Worm (Caenorhabditis elegans) whole organism, late embryonic: ENCODE measurements around the gene ZK822.9.

ENCODE experiments used
- C08G9.2 ChIP-seq: sonication (generic microtip); optimal IDR thresholded peaks from 2 replicates; lab custom pipeline; 2016; ENCODE audit warnings: mild to moderate bottlenecking, missing genetic modification characterization, moderate library complexity, missing compliant biosample characterization
- C38D4.7 ChIP-seq: fragments of 200-800 bp; sonication (Bioruptor generic); optimal IDR thresholded peaks from 2 replicates; lab custom pipeline; 2018; ENCODE audit warnings: mild to moderate bottlenecking, missing genetic modification characterization, moderate library complexity, missing compliant biosample characterization
- T23F11.4 ChIP-seq: fragments of 200-800 bp; sonication (Bioruptor generic); optimal IDR thresholded peaks from 2 replicates; lab custom pipeline; 2018; ENCODE audit warnings: mild to moderate bottlenecking, missing genetic modification characterization, missing compliant biosample characterization
- Y22D7AL.16 ChIP-seq: sonication (generic microtip); optimal IDR thresholded peaks from 2 replicates; lab custom pipeline; 2016; ENCODE audit warnings: missing genetic modification characterization, missing compliant biosample characterization
- ama-1 ChIP-seq: fragments of 150-350 bp; optimal IDR thresholded peaks from 2 replicates; lab custom pipeline; 2014
- ceh-18 ChIP-seq: sonication (generic microtip); optimal IDR thresholded peaks from 2 replicates; lab custom pipeline; 2016; ENCODE audit warnings: missing genetic modification characterization, missing compliant biosample characterization
- ceh-2 ChIP-seq: sonication (generic microtip); optimal IDR thresholded peaks from 2 replicates; lab custom pipeline; 2016; ENCODE audit warnings: missing genotype, missing genetic modification characterization, missing compliant biosample characterization
- ceh-24 ChIP-seq: sonication (generic microtip); optimal IDR thresholded peaks from 2 replicates; lab custom pipeline; 2016; ENCODE audit warnings: mild to moderate bottlenecking, missing genetic modification characterization, missing compliant biosample characterization
- ceh-31 ChIP-seq: sonication (generic microtip); optimal IDR thresholded peaks from 2 replicates; lab custom pipeline; 2016; ENCODE audit warnings: missing genetic modification characterization, missing compliant biosample characterization
- ceh-45 ChIP-seq: fragments of 200-800 bp; sonication (Bioruptor generic); IDR thresholded peaks from 2 replicates; pipeline ENCODE4 v1.3.6; 2022; ENCODE audit warnings: missing genetic modification reagents, missing genetic modification characterization, missing compliant biosample characterization
- ceh-48 ChIP-seq: sonication (generic microtip); optimal IDR thresholded peaks from 2 replicates; lab custom pipeline; 2016; ENCODE audit warnings: missing genetic modification characterization, inconsistent platforms, missing compliant biosample characterization
- ceh-6 ChIP-seq: fragments of 200-800 bp; sonication (Bioruptor generic); optimal IDR thresholded peaks from 2 replicates; lab custom pipeline; 2018; ENCODE audit warnings: mild to moderate bottlenecking, missing genetic modification characterization, missing compliant biosample characterization
- che-1 ChIP-seq: sonication (generic microtip); optimal IDR thresholded peaks from 2 replicates; lab custom pipeline; 2016; ENCODE audit warnings: mild to moderate bottlenecking, missing genetic modification characterization, missing compliant biosample characterization
- dmd-4 ChIP-seq: sonication (generic microtip); optimal IDR thresholded peaks from 2 replicates; lab custom pipeline; 2016; ENCODE audit warnings: borderline replicate concordance, missing genetic modification characterization, missing compliant biosample characterization
- dve-1 ChIP-seq: sonication (generic microtip); optimal IDR thresholded peaks from 2 replicates; lab custom pipeline; 2017; ENCODE audit warnings: antibody characterized with exemption, mild to moderate bottlenecking, missing genetic modification characterization, missing compliant biosample characterization
- elt-2 ChIP-seq: sonication (generic microtip); optimal IDR thresholded peaks from 2 replicates; lab custom pipeline; 2016; ENCODE audit warnings: missing genetic modification reagents, missing genetic modification characterization, missing compliant biosample characterization
- elt-4 ChIP-seq: sonication (generic microtip); optimal IDR thresholded peaks from 2 replicates; lab custom pipeline; 2016; ENCODE audit warnings: missing genetic modification characterization, missing compliant biosample characterization
- ets-4 ChIP-seq: sonication (generic microtip); optimal IDR thresholded peaks from 2 replicates; lab custom pipeline; 2016; ENCODE audit warnings: missing genetic modification characterization, missing compliant biosample characterization
- eyg-1 ChIP-seq: sonication (generic microtip); optimal IDR thresholded peaks from 2 replicates; lab custom pipeline; 2016; ENCODE audit warnings: missing genotype, missing genetic modification characterization, missing compliant biosample characterization
- fkh-10 ChIP-seq: fragments of 150-350 bp; optimal IDR thresholded peaks from 2 replicates; lab custom pipeline; 2014; ENCODE audit warnings: missing biosample characterization, missing genetic modification reagents, missing genetic modification characterization
- fkh-6 ChIP-seq: sonication (generic microtip); optimal IDR thresholded peaks from 2 replicates; lab custom pipeline; 2016; ENCODE audit warnings: missing genetic modification characterization, missing compliant biosample characterization
- gmeb-2 ChIP-seq: sonication (generic microtip); optimal IDR thresholded peaks from 2 replicates; lab custom pipeline; 2016; ENCODE audit warnings: missing genetic modification characterization, inconsistent platforms, missing compliant biosample characterization
- hlh-13 ChIP-seq: fragments of 200-800 bp; sonication (Bioruptor generic); optimal IDR thresholded peaks from 2 replicates; lab custom pipeline; 2018; ENCODE audit warnings: mild to moderate bottlenecking, missing genetic modification characterization, missing compliant biosample characterization
- hlh-15 ChIP-seq: sonication (generic microtip); optimal IDR thresholded peaks from 2 replicates; lab custom pipeline; 2016; ENCODE audit warnings: missing genetic modification characterization, missing compliant biosample characterization
- hlh-30 ChIP-seq: sonication (generic microtip); optimal IDR thresholded peaks from 2 replicates; lab custom pipeline; 2017; ENCODE audit warnings: antibody characterized with exemption, missing genetic modification characterization, missing compliant biosample characterization; ENCODE audit not compliant: insufficient read depth
- hlh-6 ChIP-seq: sonication (generic microtip); optimal IDR thresholded peaks from 2 replicates; lab custom pipeline; 2016; ENCODE audit warnings: missing genotype, missing genetic modification characterization, missing compliant biosample characterization
- hlh-8 ChIP-seq: sonication (generic microtip); optimal IDR thresholded peaks from 2 replicates; lab custom pipeline; 2016; ENCODE audit warnings: missing genotype, missing genetic modification characterization, missing compliant biosample characterization
- lim-6 ChIP-seq: sonication (generic microtip); optimal IDR thresholded peaks from 2 replicates; lab custom pipeline; 2016; ENCODE audit warnings: missing genetic modification characterization, missing compliant biosample characterization
- nfya-1 ChIP-seq: sonication (generic microtip); optimal IDR thresholded peaks from 2 replicates; lab custom pipeline; 2017; ENCODE audit warnings: missing genetic modification characterization, mild to moderate bottlenecking, missing compliant biosample characterization, antibody characterized with exemption, moderate library complexity
- nhr-232 ChIP-seq: sonication (generic microtip); optimal IDR thresholded peaks from 2 replicates; lab custom pipeline; 2016; ENCODE audit warnings: missing genetic modification characterization, missing compliant biosample characterization
- npax-4 ChIP-seq: sonication (generic microtip); optimal IDR thresholded peaks from 2 replicates; lab custom pipeline; 2016; ENCODE audit warnings: missing genetic modification characterization, missing compliant biosample characterization
- odd-2 ChIP-seq: sonication (generic microtip); optimal IDR thresholded peaks from 2 replicates; lab custom pipeline; 2017; ENCODE audit warnings: antibody characterized with exemption, mild to moderate bottlenecking, missing genetic modification characterization, missing compliant biosample characterization
- pag-3 ChIP-seq: sonication (generic microtip); optimal IDR thresholded peaks from 2 replicates; lab custom pipeline; 2016; ENCODE audit warnings: missing compliant biosample characterization, missing genetic modification characterization, borderline replicate concordance
- pax-1 ChIP-seq: fragments of 150-350 bp; optimal IDR thresholded peaks from 2 replicates; lab custom pipeline; 2014; ENCODE audit warnings: missing biosample characterization, missing genetic modification characterization
- pha-2 ChIP-seq: sonication (generic microtip); optimal IDR thresholded peaks from 2 replicates; lab custom pipeline; 2017; ENCODE audit warnings: mild to moderate bottlenecking, missing genetic modification characterization, missing compliant biosample characterization
- pha-4 ChIP-seq: fragments of 150-350 bp; optimal IDR thresholded peaks from 2 replicates; lab custom pipeline; 2018; ENCODE audit warnings: missing biosample characterization, missing genetic modification reagents, missing genetic modification characterization
- pqm-1 ChIP-seq: sonication (generic microtip); optimal IDR thresholded peaks from 2 replicates; lab custom pipeline; 2016; ENCODE audit warnings: missing genetic modification characterization, missing compliant biosample characterization
- pros-1 ChIP-seq: fragments of 150-350 bp; optimal IDR thresholded peaks from 2 replicates; lab custom pipeline; 2014; ENCODE audit warnings: missing biosample characterization, missing genetic modification reagents, missing genetic modification characterization
- ref-2 ChIP-seq: sonication (generic microtip); optimal IDR thresholded peaks from 2 replicates; lab custom pipeline; 2016; ENCODE audit warnings: missing genetic modification characterization, missing compliant biosample characterization
- sox-4 ChIP-seq: sonication (generic microtip); optimal IDR thresholded peaks from 2 replicates; lab custom pipeline; 2017; ENCODE audit warnings: mild to moderate bottlenecking, missing genetic modification characterization, inconsistent platforms, missing compliant biosample characterization
- unc-3 ChIP-seq, 2 experiments: fragments of 200-800 bp in 1 of 2; sonication (Bioruptor generic) in 1 of 2; sonication (generic microtip) in 1 of 2; conservative IDR thresholded peaks in 1 of 2; optimal IDR thresholded peaks in 1 of 2; 2 replicates each; pipeline versions ENCODE4 v1.3.6 to Lab custom; 2016 to 2022; ENCODE audit warnings: missing compliant biosample characterization in 2 of 2, missing genetic modification characterization in 2 of 2, missing genetic modification reagents in 1 of 2
- unc-42 ChIP-seq: sonication (generic microtip); optimal IDR thresholded peaks from 2 replicates; lab custom pipeline; 2016; ENCODE audit warnings: missing genotype, missing genetic modification characterization, missing compliant biosample characterization
- unc-55 ChIP-seq: sonication (generic microtip); optimal IDR thresholded peaks from 2 replicates; lab custom pipeline; 2017; ENCODE audit warnings: missing biosample characterization, missing genetic modification reagents, missing genetic modification characterization
- ztf-16 ChIP-seq: sonication (generic microtip); optimal IDR thresholded peaks from 2 replicates; lab custom pipeline; 2017; ENCODE audit warnings: missing genetic modification characterization, missing compliant biosample characterization

ZK822.9 gene

ce11 chrIV:11923074-11923473 is 7.3 kb downstream of the ZK822.9 start, which contains the start of gene srlf-31:
TSS of gene srlf-31 (minus strand) at chrIV:11923174.
- TF ChIP-seq unc-55 (GFP tag; lab: Kevin White, UChicago): no peak
- TF ChIP-seq hlh-6 (tag; lab: Kevin White, UChicago): no peak
- TF ChIP-seq pqm-1 (tag; lab: Kevin White, UChicago): no peak
- TF ChIP-seq elt-4: no peak
- TF ChIP-seq pha-4 (tag; lab: Kevin White, UChicago): no peak
- TF ChIP-seq ama-1 (lab: Kevin White, UChicago): no peak
- TF ChIP-seq ets-4 (tag; lab: Kevin White, UChicago): no peak
- no peak for TF ChIP-seq pha-2
- no peak for TF ChIP-seq ceh-24 (tag; lab: Kevin White, UChicago)
- no peak for TF ChIP-seq C08G9.2 (tag; lab: Kevin White, UChicago)
- TF ChIP-seq ceh-6: no peak
- TF ChIP-seq che-1 (tag; lab: Kevin White, UChicago): no peak
- no peak for TF ChIP-seq ceh-31

DNA sequence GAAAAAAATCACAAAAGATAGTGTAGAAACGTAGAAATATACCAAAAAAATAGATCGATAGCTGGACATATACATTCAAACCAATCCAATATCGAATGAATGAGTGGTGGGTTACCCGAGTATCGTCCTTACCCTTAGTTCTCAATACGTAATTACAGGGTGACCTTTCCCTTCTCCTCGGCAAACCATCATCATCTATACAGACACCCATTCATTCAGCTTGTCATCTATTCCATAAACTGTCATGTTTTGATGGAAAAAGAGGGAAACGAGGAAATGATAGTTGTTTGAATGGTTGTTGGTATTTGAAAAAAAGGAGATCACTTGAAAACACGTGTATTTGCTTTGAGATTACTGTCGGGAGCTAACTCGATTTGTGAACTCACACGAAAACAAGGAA is 8.3 kb downstream of the ZK822.9 start:
- TF ChIP-seq unc-55 (GFP tag; lab: Kevin White, UChicago): peak; percentile 11
- TF ChIP-seq unc-42: no peak

ce11 chrIV:11925346-11926075 is 9.8 kb downstream of the ZK822.9 start, which contains the start of the genes srlf-33 and srlf-32:
TSS of gene srlf-33 (minus strand) at chrIV:11925446.
TSS of gene srlf-32 (plus strand) at chrIV:11926025.
- TF ChIP-seq dmd-4: no peak
- TF ChIP-seq hlh-15: no peak
- TF ChIP-seq ets-4 (tag; lab: Kevin White, UChicago): no peak
- TF ChIP-seq odd-2 (tag; lab: Kevin White, UChicago): no peak
- no peak for TF ChIP-seq C08G9.2 (tag; lab: Kevin White, UChicago)
- no peak for TF ChIP-seq ztf-16 (tag; lab: Kevin White, UChicago)
- no peak for TF ChIP-seq nfya-1 (tag; lab: Kevin White, UChicago)
- no peak for TF ChIP-seq hlh-13
- no peak for TF ChIP-seq gmeb-2 (tag; lab: Kevin White, UChicago)
- TF ChIP-seq ref-2 (tag; lab: Kevin White, UChicago): no peak
- no peak for TF ChIP-seq ceh-48 (tag; lab: Kevin White, UChicago)
- TF ChIP-seq, all 69 proteins: peak for 0

DNA sequence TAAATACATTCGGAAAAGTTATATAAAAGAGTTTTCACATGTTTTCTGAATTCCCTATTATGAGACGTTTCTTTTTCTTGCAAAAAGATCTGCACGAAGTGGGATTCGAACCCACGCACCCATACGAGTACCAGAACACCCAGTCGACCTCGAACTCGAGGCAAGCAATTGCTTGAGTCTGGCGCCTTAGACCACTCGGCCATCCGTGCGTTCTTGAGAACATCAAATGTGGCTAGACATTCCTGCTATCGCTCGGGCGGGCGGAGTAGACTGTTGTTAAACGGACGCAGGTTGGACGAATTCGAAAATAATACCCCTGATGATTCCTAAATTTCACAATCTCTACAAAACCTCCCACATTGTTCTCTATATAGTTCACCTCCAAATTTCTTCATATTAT is 12.6 kb downstream of the ZK822.9 start:
- TF ChIP-seq pros-1 (tag; lab: Kevin White, UChicago) (no peak), elt-2 (tag; lab: Kevin White, UChicago) (peak; percentile 25), hlh-8 (no peak), eyg-1 (tag; lab: Kevin White, UChicago) (no peak), ceh-18 (tag; lab: Kevin White, UChicago) (no peak), T23F11.4 (GFP tag; lab: Kevin White, UChicago) (peak; percentile 30), hlh-30 (tag; lab: Kevin White, UChicago) (no peak), ceh-31 (no peak), elt-4 (no peak), hlh-15 (no peak), ref-2 (tag; lab: Kevin White, UChicago) (peak; percentile 50), npax-4 (tag; lab: Kevin White, UChicago) (no peak), hlh-13 (no peak), lim-6 (no peak), dve-1 (tag; lab: Kevin White, UChicago) (no peak), pag-3 (tag; lab: Kevin White, UChicago) (no peak), ama-1 (lab: Kevin White, UChicago) (no peak), unc-42 (no peak), Y22D7AL.16 (tag; lab: Kevin White, UChicago) (no peak), ceh-48 (tag; lab: Kevin White, UChicago) (no peak), ztf-16 (tag; lab: Kevin White, UChicago) (no peak), ceh-45 (no peak), fkh-10 (no peak), C38D4.7 (GFP tag; lab: Kevin White, UChicago) (peak; percentile 34), pqm-1 (tag; lab: Kevin White, UChicago) (no peak), sox-4 (tag; lab: Kevin White, UChicago) (no peak), nhr-232 (peak; percentile 43), ceh-2 (tag; lab: Kevin White, UChicago) (no peak), pax-1 (tag; lab: Kevin White, UChicago) (no peak), dmd-4 (no peak), unc-3 (GFP tag; conservative IDR thresholded peaks at IDR 0.05; lab: Robert Waterston, UW) (no peak), unc-3 (tag; optimal IDR thresholded peaks at IDR 0.05; lab: Kevin White, UChicago) (no peak), fkh-6 (tag; lab: Kevin White, UChicago) (peak; percentile 19)
